Worm (Caenorhabditis elegans) whole organism, midembryonic: ENCODE data around the gene snb-2.

Experiments used
- T22C8.4 ChIP-seq: fragments of 200-800 bp; sonication (Bioruptor generic); IDR thresholded peaks from 2 replicates; pipeline ENCODE4 v1.3.6; 2022; ENCODE audit warnings: missing genetic modification characterization, missing compliant biosample characterization
- cog-1 ChIP-seq: sonication (generic microtip); optimal IDR thresholded peaks from 2 replicates; lab custom pipeline; 2016; ENCODE audit warnings: missing genetic modification characterization, missing compliant biosample characterization
- flt-1 ChIP-seq: fragments of 200-800 bp; sonication (Bioruptor generic); IDR thresholded peaks from 2 replicates; pipeline ENCODE4 v1.3.6; 2022; ENCODE audit warnings: missing genetic modification characterization, missing compliant biosample characterization
- klf-2 ChIP-seq: fragments of 200-800 bp; sonication (Bioruptor generic); conservative IDR thresholded peaks from 2 replicates; pipeline ENCODE4 v1.3.6; 2022; ENCODE audit warnings: missing genetic modification reagents, missing genetic modification characterization, missing compliant biosample characterization
- med-1 ChIP-seq: sonication (generic microtip); optimal IDR thresholded peaks from 2 replicates; lab custom pipeline; 2017; ENCODE audit warnings: missing genetic modification characterization, mild to moderate bottlenecking, missing compliant biosample characterization, antibody characterized with exemption, missing genetic modification reagents; ENCODE audit not compliant: insufficient read depth
- ref-1 ChIP-seq: fragments of 200-800 bp; sonication (Bioruptor generic); conservative IDR thresholded peaks from 2 replicates; pipeline ENCODE4 v1.3.6; 2022; ENCODE audit warnings: missing genetic modification reagents, missing genetic modification characterization, missing compliant biosample characterization
- tab-1 ChIP-seq: fragments of 200-800 bp; sonication (Bioruptor generic); IDR thresholded peaks from 2 replicates; pipeline ENCODE4 v1.3.6; 2022; ENCODE audit warnings: missing genetic modification characterization, missing compliant biosample characterization
- ztf-29 ChIP-seq: fragments of 200-800 bp; sonication (Bioruptor generic); IDR thresholded peaks from 2 replicates; pipeline ENCODE4 v1.3.6; 2022; ENCODE audit warnings: missing genetic modification reagents, missing genetic modification characterization, missing compliant biosample characterization

DNA sequence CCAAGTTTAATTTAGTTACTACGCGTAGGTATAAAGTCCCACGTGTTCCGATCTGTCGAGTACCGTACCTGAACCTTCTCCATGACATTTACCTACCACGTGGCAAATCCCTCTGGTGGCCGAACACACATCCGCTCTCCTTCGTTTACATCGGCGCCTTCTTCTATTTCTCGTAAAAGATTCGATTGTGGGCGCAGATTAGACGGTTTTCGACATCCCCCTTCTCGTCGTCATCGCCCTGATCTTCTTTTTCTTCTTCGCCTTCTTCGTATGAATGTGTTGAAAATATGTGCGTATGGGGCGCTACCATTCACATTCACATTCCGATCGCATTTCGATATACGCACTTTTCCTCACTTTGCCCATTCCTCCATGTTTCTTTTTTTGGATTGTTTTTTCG, 48.9 kb downstream of the snb-2 start:
- no peak for TF ChIP-seq klf-2
- TF ChIP-seq T22C8.4 (GFP tag; lab: Robert Waterston, UW): no peak
- no peak for TF ChIP-seq flt-1 (GFP tag; lab: Robert Waterston, UW)
- TF ChIP-seq tab-1 (GFP tag; lab: Robert Waterston, UW): no peak
- TF ChIP-seq cog-1 (tag; lab: Kevin White, UChicago): no peak
- TF ChIP-seq ref-1 (GFP tag; lab: Robert Waterston, UW): no peak
- TF ChIP-seq med-1: no peak
- no peak for TF ChIP-seq ztf-29 (GFP tag; lab: Robert Waterston, UW)
